Fruit fly (Drosophila melanogaster) whole organism, adult: ENCODE results near the gene IPIP.

ENCODE experiments used
- CG11617 ChIP-seq: fragments of 200-800 bp; sonication (Bioruptor generic); optimal IDR thresholded peaks from 2 replicates; lab custom pipeline; 2017; ENCODE audit warnings: mild to moderate bottlenecking, missing biosample characterization, missing genetic modification reagents, missing genetic modification characterization
- CG12768 ChIP-seq: fragments of 200-800 bp; sonication (Bioruptor generic); optimal IDR thresholded peaks from 2 replicates; lab custom pipeline; 2017; ENCODE audit warnings: missing biosample characterization, missing genetic modification characterization, mild to moderate bottlenecking, moderate library complexity, missing genetic modification reagents
- CG14711 ChIP-seq: fragments of 200-800 bp; sonication (Bioruptor generic); optimal IDR thresholded peaks from 2 replicates; lab custom pipeline; 2018; ENCODE audit warnings: missing biosample characterization, mild to moderate bottlenecking, missing genetic modification characterization, moderate library complexity
- CG1620 ChIP-seq: fragments of 200-800 bp; sonication (Bioruptor generic); optimal IDR thresholded peaks from 2 replicates; lab custom pipeline; 2016; ENCODE audit warnings: missing biosample characterization, missing genetic modification characterization
- CG33017 ChIP-seq: fragments of 200-800 bp; sonication (Bioruptor generic); optimal IDR thresholded peaks from 2 replicates; lab custom pipeline; 2018; ENCODE audit warnings: missing biosample characterization, mild to moderate bottlenecking, missing genetic modification characterization, moderate library complexity
- CG5204 ChIP-seq: fragments of 200-800 bp; sonication (Bioruptor generic); optimal IDR thresholded peaks from 2 replicates; lab custom pipeline; 2016; ENCODE audit warnings: missing biosample characterization, missing genetic modification characterization
- CG7045 ChIP-seq: fragments of 200-800 bp; sonication (Bioruptor generic); optimal IDR thresholded peaks from 2 replicates; lab custom pipeline; 2017; ENCODE audit warnings: missing biosample characterization, mild to moderate bottlenecking, missing genetic modification characterization
- CG7101 ChIP-seq: fragments of 200-800 bp; sonication (Bioruptor generic); optimal IDR thresholded peaks from 2 replicates; lab custom pipeline; 2018; ENCODE audit warnings: missing biosample characterization, mild to moderate bottlenecking, missing genetic modification characterization, moderate library complexity
- Clk ChIP-seq: fragments of 200-800 bp; sonication (Bioruptor generic); optimal IDR thresholded peaks from 2 replicates; lab custom pipeline; 2017; ENCODE audit warnings: missing biosample characterization, missing genetic modification characterization
- Crg-1 ChIP-seq: fragments of 200-800 bp; sonication (Bioruptor generic); optimal IDR thresholded peaks from 2 replicates; lab custom pipeline; 2016; ENCODE audit warnings: missing biosample characterization, missing genetic modification characterization
- Hr96 ChIP-seq: fragments of 200-800 bp; sonication (Bioruptor generic); optimal IDR thresholded peaks from 2 replicates; lab custom pipeline; 2016; ENCODE audit warnings: missing biosample characterization, missing genetic modification characterization
- Mnt ChIP-seq: fragments of 200-800 bp; sonication (Bioruptor generic); optimal IDR thresholded peaks from 2 replicates; lab custom pipeline; 2016; ENCODE audit warnings: missing biosample characterization, mild to moderate bottlenecking, missing genetic modification characterization
- bab1 ChIP-seq: fragments of 200-800 bp; sonication (Bioruptor generic); optimal IDR thresholded peaks from 3 replicates; lab custom pipeline; 2019; ENCODE audit warnings: missing biosample characterization, mild to moderate bottlenecking, missing genetic modification characterization, moderate library complexity
- cic ChIP-seq: fragments of 200-800 bp; sonication (Bioruptor generic); optimal IDR thresholded peaks from 2 replicates; lab custom pipeline; 2017; ENCODE audit warnings: missing biosample characterization, mild to moderate bottlenecking, missing genetic modification characterization, moderate library complexity
- cnc ChIP-seq, 2 experiments: fragments of >200 bp; optimal IDR thresholded peaks; 2 replicates each; lab custom pipeline; 2017
- kay ChIP-seq: fragments of 200-800 bp; sonication (Bioruptor generic); peaks from one replicate; lab custom pipeline; 2016; ENCODE audit warnings: missing biosample characterization, missing genetic modification characterization, borderline replicate concordance
- ovo ChIP-seq: fragments of 200-800 bp; sonication (Bioruptor generic); optimal IDR thresholded peaks from 2 replicates; lab custom pipeline; 2016; ENCODE audit warnings: missing biosample characterization, missing genetic modification characterization
- pad ChIP-seq: fragments of 200-800 bp; sonication (Bioruptor generic); optimal IDR thresholded peaks from 3 replicates; lab custom pipeline; 2017; ENCODE audit warnings: missing biosample characterization, missing genetic modification characterization, mild to moderate bottlenecking, moderate library complexity, missing genetic modification reagents
- tj ChIP-seq: fragments of 200-800 bp; sonication (Bioruptor generic); optimal IDR thresholded peaks from 3 replicates; lab custom pipeline; 2017; ENCODE audit warnings: missing biosample characterization, mild to moderate bottlenecking, missing genetic modification characterization, moderate library complexity
- toe ChIP-seq: fragments of 200-800 bp; sonication (Bioruptor generic); optimal IDR thresholded peaks from 2 replicates; lab custom pipeline; 2016; ENCODE audit warnings: missing biosample characterization, missing genetic modification characterization

IPIP gene

DNA sequence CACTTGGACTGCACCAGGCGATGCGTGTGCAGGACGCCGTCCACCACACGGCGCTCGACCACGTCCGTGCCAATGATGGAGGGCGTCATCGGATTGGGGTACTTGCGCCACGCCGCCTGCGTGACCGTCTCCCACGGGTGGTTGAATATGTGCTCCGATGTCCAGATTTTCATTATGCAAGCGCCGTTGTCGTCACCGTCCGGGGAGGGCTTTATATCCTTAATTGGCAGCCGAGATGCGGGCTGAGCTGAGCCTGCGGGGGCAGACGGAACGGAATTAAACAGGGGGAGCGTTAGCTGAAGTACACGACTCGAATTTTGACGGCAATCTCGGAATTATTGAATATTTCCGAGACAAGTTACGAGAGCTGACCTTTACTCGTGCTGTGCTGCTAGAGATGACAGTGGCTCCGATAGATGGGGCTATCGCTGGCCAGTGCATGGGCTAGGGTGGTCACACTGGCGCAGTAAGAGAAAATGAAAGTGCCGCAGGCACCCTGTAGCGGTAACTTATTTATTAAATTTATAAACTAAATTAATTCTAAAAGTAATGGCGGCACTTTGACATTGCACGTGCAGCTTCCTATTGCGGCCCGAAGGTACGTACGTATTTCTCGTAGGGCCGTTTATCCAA lies at the start of gene IPIP:
IPIP (plus strand) TSS at position 475 of the 633 bp plus-strand sequence.
- TF ChIP-seq pad (GFP tag; lab: Kevin White, UChicago) (peak; percentile 44), kay (GFP tag; lab: Kevin White, UChicago) (no peak), cic (GFP tag; lab: Kevin White, UChicago) (peak; percentile 2), Clk (GFP tag; lab: Kevin White, UChicago) (no peak), CG14711 (peak; percentile 20), CG11617 (GFP tag; lab: Kevin White, UChicago) (peak; percentile 35), CG7045 (GFP tag; lab: Kevin White, UChicago) (no peak), tj (peak; percentile 25), CG5204 (no peak), cnc (optimal IDR thresholded peaks at IDR 0.05; lab: Kevin White, UChicago) (no peak), Mnt (peak; percentile 91), ovo (peak; percentile 43), Crg-1 (GFP tag; lab: Kevin White, UChicago) (no peak), bab1 (peak; percentile 72), CG33017 (tag; lab: Kevin White, UChicago) (no peak), CG7101 (tag; lab: Kevin White, UChicago) (peak; percentile 54), toe (no peak), Hr96 (peak; percentile 3), CG12768 (peak; percentile 32), CG1620 (GFP tag; lab: Kevin White, UChicago) (peak; percentile 17)

DNA sequence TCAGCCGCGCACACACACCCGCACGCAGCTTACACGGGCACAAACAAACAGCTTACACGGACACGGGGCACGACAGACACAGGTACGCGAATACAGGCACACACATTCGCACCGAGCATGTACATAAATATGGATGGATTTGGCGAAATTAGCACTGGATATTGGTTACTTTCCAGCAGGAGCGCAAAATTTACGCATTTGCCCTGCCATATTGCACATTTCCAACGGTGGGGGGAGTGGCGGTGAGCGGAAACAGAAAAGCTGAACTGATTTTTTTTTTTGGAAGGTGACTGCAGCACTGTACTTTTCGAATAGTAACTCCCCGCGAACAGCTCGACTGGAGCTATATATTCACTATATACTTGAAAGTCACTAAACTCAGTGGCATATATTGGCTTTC lies 49.4 kb upstream of the IPIP start:
- TF ChIP-seq CG7101 (tag; lab: Kevin White, UChicago) (no peak), CG14711 (no peak), Mnt (no peak), pad (GFP tag; lab: Kevin White, UChicago) (no peak), Clk (GFP tag; lab: Kevin White, UChicago) (no peak), CG11617 (GFP tag; lab: Kevin White, UChicago) (no peak), CG7045 (GFP tag; lab: Kevin White, UChicago) (no peak), bab1 (no peak), ovo (no peak), toe (no peak), CG5204 (no peak), kay (GFP tag; lab: Kevin White, UChicago) (no peak), tj (no peak), Crg-1 (GFP tag; lab: Kevin White, UChicago) (no peak), CG1620 (GFP tag; lab: Kevin White, UChicago) (no peak), CG33017 (tag; lab: Kevin White, UChicago) (no peak), CG12768 (no peak), cnc (optimal IDR thresholded peaks at IDR 0.05; lab: Kevin White, UChicago) (no peak)

DNA sequence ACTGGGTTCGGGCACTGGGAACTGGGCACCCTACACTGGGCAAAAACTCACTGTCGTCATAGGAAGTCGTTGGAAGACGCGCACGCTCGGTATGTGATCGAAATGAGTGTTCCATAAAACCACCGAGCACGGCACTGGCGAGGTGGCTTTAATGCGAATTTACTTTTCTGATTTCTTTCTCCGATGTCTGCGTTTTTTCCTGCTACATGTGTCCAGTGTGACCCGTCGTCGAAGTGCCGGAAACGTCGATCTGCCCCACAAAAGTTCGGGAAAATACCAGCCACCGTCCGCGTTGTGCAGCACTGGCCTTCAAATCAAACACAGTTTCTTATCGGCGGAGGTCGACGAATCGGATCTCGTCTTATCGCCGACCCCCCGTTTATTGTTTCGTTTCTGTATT lies 48.6 kb upstream of the IPIP start, which contains the start of gene Kdm5:
Kdm5 (minus strand) TSS at position 255 of the 400 bp plus-strand sequence.
- TF ChIP-seq CG7101 (tag; lab: Kevin White, UChicago) (peak; percentile 66), ovo (no peak), CG12768 (peak; percentile 24), Clk (GFP tag; lab: Kevin White, UChicago) (peak; percentile 8), pad (GFP tag; lab: Kevin White, UChicago) (peak; percentile 40), CG5204 (no peak), CG33017 (tag; lab: Kevin White, UChicago) (peak; percentile 39), tj (peak; percentile 10), CG14711 (peak; percentile 32), cnc (optimal IDR thresholded peaks at IDR 0.05; lab: Kevin White, UChicago) (no peak), cic (GFP tag; lab: Kevin White, UChicago) (peak; percentile 32), Crg-1 (GFP tag; lab: Kevin White, UChicago) (peak; percentile 72), Mnt (peak; percentile 76), CG7045 (GFP tag; lab: Kevin White, UChicago) (no peak), CG1620 (GFP tag; lab: Kevin White, UChicago) (peak; percentile 28), CG11617 (GFP tag; lab: Kevin White, UChicago) (no peak), toe (no peak), bab1 (peak; percentile 38), Hr96 (no peak), kay (GFP tag; lab: Kevin White, UChicago) (no peak)

DNA sequence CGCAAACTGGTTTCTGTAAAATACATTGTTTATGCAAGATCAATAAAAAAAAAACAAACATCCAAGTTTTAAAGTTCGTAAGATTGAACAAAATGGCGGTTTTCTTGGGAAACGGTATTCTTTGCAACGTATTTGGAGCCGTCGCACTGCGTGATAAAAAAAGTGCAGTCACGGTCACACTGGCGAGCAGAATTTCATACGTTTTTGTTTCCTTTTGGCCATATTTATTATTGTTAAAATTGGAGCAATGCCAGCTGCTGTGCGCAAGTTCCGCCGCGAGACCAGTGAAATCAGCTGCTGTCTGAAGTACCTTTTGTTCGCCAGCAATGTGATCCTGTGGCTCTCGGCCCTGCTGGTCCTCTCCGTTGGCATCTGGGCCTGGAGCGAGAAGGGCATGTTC lies 47.7 kb upstream of the IPIP start, which contains the start of gene Tsp26A:
Tsp26A (plus strand) TSS at position 164 of the 400 bp plus-strand sequence.
- no peak for TF ChIP-seq kay (GFP tag; lab: Kevin White, UChicago)
- TF ChIP-seq CG1620 (GFP tag; lab: Kevin White, UChicago) = no peak
- TF ChIP-seq cnc (optimal IDR thresholded peaks at IDR 0.05; lab: Kevin White, UChicago) = no peak
- no peak for TF ChIP-seq cic (GFP tag; lab: Kevin White, UChicago)
- no peak for TF ChIP-seq toe
- TF ChIP-seq tj = no peak
- TF ChIP-seq bab1 = no peak
- TF ChIP-seq CG11617 (GFP tag; lab: Kevin White, UChicago) = no peak
- no peak for TF ChIP-seq CG7101 (tag; lab: Kevin White, UChicago)
- TF ChIP-seq CG7045 (GFP tag; lab: Kevin White, UChicago) = no peak

DNA sequence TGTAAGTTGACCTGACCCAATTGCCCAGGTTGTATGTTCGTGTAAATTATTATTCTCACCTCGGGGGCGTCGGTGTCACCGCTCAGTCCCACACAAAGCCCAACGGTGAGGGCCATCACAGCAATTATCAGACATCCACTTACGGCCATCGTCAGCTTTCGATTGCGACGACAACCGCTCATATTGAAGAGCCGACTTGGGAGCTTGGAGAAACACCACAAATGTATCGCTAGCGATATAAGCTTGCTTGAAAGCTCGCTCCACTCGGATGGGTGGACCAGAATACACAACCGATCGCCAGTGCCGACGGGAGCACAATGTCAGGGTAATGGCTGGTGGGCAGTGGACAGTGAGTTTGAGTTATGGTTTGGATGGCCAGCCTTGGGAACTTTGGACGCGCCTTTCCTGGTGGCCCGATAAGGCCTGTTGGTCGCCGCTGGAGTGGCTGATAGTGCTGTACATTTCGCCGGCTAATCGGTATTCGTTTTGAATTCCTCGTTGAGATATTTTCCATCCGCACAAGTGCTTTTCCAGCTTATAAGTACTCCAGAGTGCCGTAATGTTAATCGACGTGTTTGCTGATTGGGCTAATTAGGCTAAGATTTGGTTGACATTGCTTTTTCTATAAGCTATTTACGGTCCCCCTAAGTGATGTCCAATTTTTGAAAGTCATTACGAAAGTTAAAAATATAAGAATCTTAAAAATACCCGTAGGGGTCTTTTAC lies 41.1 kb upstream of the IPIP start, which contains the start of gene Gal:
Gal (minus strand) TSS at position 320 of the 725 bp plus-strand sequence.
- TF ChIP-seq CG12768 (peak; percentile 27), kay (GFP tag; lab: Kevin White, UChicago) (no peak)
